Worm (Caenorhabditis elegans) whole organism, L1 larva: ENCODE results near the gene srlf-29.

ENCODE experiments used
- F16B12.6 ChIP-seq: fragments of 150-350 bp; optimal IDR thresholded peaks from 2 replicates; lab custom pipeline; 2014; ENCODE audit warnings: missing biosample characterization, missing genetic modification characterization
- aha-1 ChIP-seq: fragments of 150-350 bp; optimal IDR thresholded peaks from 2 replicates; lab custom pipeline; 2014; ENCODE audit warnings: missing biosample characterization, missing genetic modification characterization
- alr-1 ChIP-seq: fragments of 200-800 bp; sonication (Bioruptor generic); optimal IDR thresholded peaks from 2 replicates; lab custom pipeline; 2018; ENCODE audit warnings: borderline replicate concordance, mild to moderate bottlenecking, missing genetic modification characterization, missing compliant biosample characterization
- blmp-1 ChIP-seq: fragments of 150-350 bp; optimal IDR thresholded peaks from 2 replicates; lab custom pipeline; 2014; ENCODE audit warnings: missing biosample characterization, missing genetic modification characterization
- ceh-63 ChIP-seq: fragments of 200-800 bp; sonication (Bioruptor generic); optimal IDR thresholded peaks from 2 replicates; lab custom pipeline; 2018; ENCODE audit warnings: mild to moderate bottlenecking, missing genetic modification characterization, missing compliant biosample characterization
- ceh-8 ChIP-seq: fragments of 200-800 bp; sonication (Bioruptor generic); optimal IDR thresholded peaks from 2 replicates; lab custom pipeline; 2018; ENCODE audit warnings: mild to moderate bottlenecking, missing genetic modification characterization, moderate library complexity, missing compliant biosample characterization
- ceh-82 ChIP-seq, 3 experiments: fragments of 150-350 bp in 1 of 3; sonication (generic microtip) in 2 of 3; optimal IDR thresholded peaks; 2 replicates each; lab custom pipeline; 2014 to 2017; ENCODE audit warnings: missing biosample characterization in 3 of 3, missing genetic modification characterization in 3 of 3
- ceh-88 ChIP-seq: fragments of 200-800 bp; sonication (Bioruptor generic); IDR thresholded peaks from 2 replicates; pipeline ENCODE4 v1.3.6; 2022; ENCODE audit warnings: missing genetic modification characterization, missing compliant biosample characterization
- ceh-90 ChIP-seq: sonication (generic microtip); optimal IDR thresholded peaks from 2 replicates; lab custom pipeline; 2016; ENCODE audit warnings: missing genetic modification characterization, missing compliant biosample characterization
- efl-1 ChIP-seq, 4 experiments: fragments of 150-350 bp; optimal IDR thresholded peaks in 3 of 4; peaks in 1 of 4; 1 replicate in 1 of 4; 2 replicates in 3 of 4; lab custom pipeline; 2014; ENCODE audit warnings: missing biosample characterization in 2 of 4, missing genetic modification characterization in 2 of 4, missing genetic modification reagents in 2 of 4
- elt-2 ChIP-seq: sonication (generic microtip); optimal IDR thresholded peaks from 2 replicates; lab custom pipeline; 2016; ENCODE audit warnings: missing genetic modification characterization, mild to moderate bottlenecking, inconsistent platforms, missing compliant biosample characterization, missing genetic modification reagents
- elt-3 ChIP-seq, 6 experiments: fragments of 150-350 bp in 1 of 6; sonication (generic microtip); optimal IDR thresholded peaks; 2 replicates each; lab custom pipeline; 2017 to 2018; ENCODE audit warnings: missing biosample characterization in 6 of 6, missing genetic modification characterization in 6 of 6, inconsistent platforms in 1 of 6
- fkh-10 ChIP-seq: sonication (generic microtip); optimal IDR thresholded peaks from 2 replicates; lab custom pipeline; 2017; ENCODE audit warnings: missing biosample characterization, missing genetic modification reagents, missing genetic modification characterization
- fkh-4 ChIP-seq: sonication (generic microtip); optimal IDR thresholded peaks from 2 replicates; lab custom pipeline; 2016; ENCODE audit warnings: missing compliant biosample characterization, missing genetic modification characterization, borderline replicate concordance
- hlh-17 ChIP-seq: fragments of 200-800 bp; sonication (Bioruptor generic); optimal IDR thresholded peaks from 2 replicates; lab custom pipeline; 2018; ENCODE audit warnings: missing genetic modification characterization, mild to moderate bottlenecking, missing compliant biosample characterization, moderate library complexity, borderline replicate concordance
- hlh-4 ChIP-seq: sonication (generic microtip); optimal IDR thresholded peaks from 2 replicates; lab custom pipeline; 2016; ENCODE audit warnings: mild to moderate bottlenecking, missing genetic modification characterization, missing compliant biosample characterization
- irx-1 ChIP-seq: sonication (generic microtip); optimal IDR thresholded peaks from 2 replicates; lab custom pipeline; 2016; ENCODE audit warnings: missing genetic modification characterization, missing compliant biosample characterization
- isw-1 ChIP-seq: fragments of 200-800 bp; sonication (Bioruptor generic); IDR thresholded peaks from 2 replicates; pipeline ENCODE4 v1.3.6; 2022; ENCODE audit warnings: missing genetic modification characterization, missing compliant biosample characterization
- lin-13 ChIP-seq: fragments of 150-350 bp; optimal IDR thresholded peaks from 2 replicates; lab custom pipeline; 2014; ENCODE audit warnings: missing biosample characterization, missing genetic modification reagents, missing genetic modification characterization
- lin-14 ChIP-seq: fragments of 200-800 bp; sonication (Bioruptor generic); optimal IDR thresholded peaks from 2 replicates; lab custom pipeline; 2018; ENCODE audit warnings: mild to moderate bottlenecking, missing genetic modification characterization, moderate library complexity, missing compliant biosample characterization
- lin-15B ChIP-seq: fragments of 150-350 bp; sonication (generic microtip); optimal IDR thresholded peaks from 3 replicates; lab custom pipeline; 2014; ENCODE audit warnings: missing biosample characterization, missing genetic modification characterization
- lin-35 ChIP-seq, 2 experiments: fragments of 150-350 bp; optimal IDR thresholded peaks; 2 replicates each; lab custom pipeline; 2014; ENCODE audit warnings: missing biosample characterization in 2 of 2, missing genetic modification characterization in 2 of 2, missing genetic modification reagents in 2 of 2
- lsy-2 ChIP-seq, 2 experiments: fragments of 150-350 bp; optimal IDR thresholded peaks; 2 replicates each; lab custom pipeline; 2014; ENCODE audit warnings: missing biosample characterization in 2 of 2, missing genetic modification characterization in 2 of 2
- mef-2 ChIP-seq: fragments of 150-350 bp; optimal IDR thresholded peaks from 2 replicates; lab custom pipeline; 2014; ENCODE audit warnings: missing biosample characterization, missing genetic modification characterization
- nhr-11 ChIP-seq: fragments of 150-350 bp; optimal IDR thresholded peaks from 2 replicates; lab custom pipeline; 2014; ENCODE audit warnings: missing biosample characterization, missing genetic modification characterization
- nhr-12 ChIP-seq: sonication (generic microtip); optimal IDR thresholded peaks from 2 replicates; lab custom pipeline; 2017; ENCODE audit warnings: missing biosample characterization, missing genetic modification characterization
- nhr-20 ChIP-seq: sonication (generic microtip); optimal IDR thresholded peaks from 2 replicates; lab custom pipeline; 2016; ENCODE audit warnings: mild to moderate bottlenecking, missing genetic modification characterization, missing compliant biosample characterization
- nhr-47 ChIP-seq: sonication (generic microtip); optimal IDR thresholded peaks from 2 replicates; lab custom pipeline; 2016; ENCODE audit warnings: mild to moderate bottlenecking, missing genetic modification characterization, moderate library complexity, missing compliant biosample characterization
- nhr-84 ChIP-seq: sonication (generic microtip); optimal IDR thresholded peaks from 2 replicates; lab custom pipeline; 2017; ENCODE audit warnings: missing biosample characterization, missing genetic modification characterization
- nhr-90 ChIP-seq: sonication (generic microtip); optimal IDR thresholded peaks from 2 replicates; lab custom pipeline; 2016; ENCODE audit warnings: mild to moderate bottlenecking, missing genetic modification characterization, missing compliant biosample characterization; ENCODE audit not compliant: poor library complexity
- pag-3 ChIP-seq: sonication (generic microtip); optimal IDR thresholded peaks from 2 replicates; lab custom pipeline; 2017; ENCODE audit warnings: missing genetic modification characterization, mild to moderate bottlenecking, missing compliant biosample characterization, antibody characterized with exemption, borderline replicate concordance; ENCODE audit not compliant: insufficient read depth
- pax-3 ChIP-seq: fragments of 200-800 bp; sonication (Bioruptor generic); optimal IDR thresholded peaks from 2 replicates; lab custom pipeline; 2018; ENCODE audit warnings: mild to moderate bottlenecking, missing genetic modification characterization, moderate library complexity, missing compliant biosample characterization
- unc-30 ChIP-seq: sonication (generic microtip); optimal IDR thresholded peaks from 2 replicates; lab custom pipeline; 2017; ENCODE audit warnings: missing biosample characterization, missing genetic modification characterization
- unc-62 ChIP-seq: fragments of 150-350 bp; optimal IDR thresholded peaks from 2 replicates; lab custom pipeline; 2014; ENCODE audit warnings: missing biosample characterization, missing genetic modification reagents, missing genetic modification characterization
- unc-86 ChIP-seq: sonication (generic microtip); optimal IDR thresholded peaks from 2 replicates; lab custom pipeline; 2016; ENCODE audit warnings: missing genetic modification characterization, missing compliant biosample characterization
- xbp-1 ChIP-seq: sonication (generic microtip); optimal IDR thresholded peaks from 2 replicates; lab custom pipeline; 2016; ENCODE audit warnings: missing genetic modification characterization, missing compliant biosample characterization
- ztf-4 ChIP-seq: fragments of 150-350 bp; optimal IDR thresholded peaks from 2 replicates; lab custom pipeline; 2014; ENCODE audit warnings: missing biosample characterization, missing genetic modification characterization

srlf-29 gene

DNA sequence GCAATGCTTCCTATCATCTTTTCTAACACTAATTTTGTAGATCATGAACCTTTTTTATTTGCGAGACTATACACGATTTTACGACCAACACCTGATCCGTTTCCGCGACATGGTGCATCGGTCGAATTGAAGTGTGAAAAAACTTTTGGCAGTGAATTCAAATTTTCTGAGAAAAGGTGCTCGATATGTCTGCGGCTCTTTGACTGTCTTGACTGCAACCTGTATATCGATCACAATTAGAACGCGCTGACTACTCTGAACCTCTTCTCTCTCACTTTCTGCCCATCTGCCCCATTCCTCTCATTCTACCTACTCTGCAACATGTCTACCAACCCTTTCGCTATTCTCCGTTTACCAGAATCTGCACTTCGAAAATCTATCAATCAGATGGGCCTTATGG, 16.1 kb downstream of the srlf-29 start, which contains the start of gene fbxb-26:
fbxb-26 (plus strand) TSS at position 301 of the 400 bp plus-strand sequence.
- no peak for TF ChIP-seq ceh-88 (GFP tag; lab: Robert Waterston, UW)
- TF ChIP-seq fkh-4, result no peak
- no peak for TF ChIP-seq nhr-84 (tag; lab: Kevin White, UChicago)
- TF ChIP-seq irx-1 (tag; lab: Kevin White, UChicago), result no peak
- TF ChIP-seq unc-86, result no peak
- TF ChIP-seq nhr-11 (tag; lab: Kevin White, UChicago), result no peak
- no peak for TF ChIP-seq ztf-4 (tag; lab: Kevin White, UChicago)
- no peak for TF ChIP-seq nhr-20 (tag; lab: Kevin White, UChicago)
- TF ChIP-seq mef-2 (tag; lab: Kevin White, UChicago), result no peak
- TF ChIP-seq ceh-90 (tag; lab: Kevin White, UChicago), result no peak
- TF ChIP-seq nhr-90 (tag; lab: Kevin White, UChicago), result no peak
- no peak for TF ChIP-seq hlh-17 (GFP tag; lab: Kevin White, UChicago)
- TF ChIP-seq lsy-2 (tag; optimal IDR thresholded peaks at IDR 0.05; lab: Kevin White, UChicago), result no peak
- no peak for TF ChIP-seq aha-1 (tag; lab: Kevin White, UChicago)
- no peak for TF ChIP-seq hlh-4 (tag; lab: Kevin White, UChicago)
- no peak for TF ChIP-seq lin-35 (GFP tag; optimal IDR thresholded peaks at IDR 0.05; lab: Kevin White, UChicago)
- no peak for TF ChIP-seq xbp-1
- no peak for TF ChIP-seq isw-1
- no peak for TF ChIP-seq pag-3 (tag; lab: Kevin White, UChicago)

DNA sequence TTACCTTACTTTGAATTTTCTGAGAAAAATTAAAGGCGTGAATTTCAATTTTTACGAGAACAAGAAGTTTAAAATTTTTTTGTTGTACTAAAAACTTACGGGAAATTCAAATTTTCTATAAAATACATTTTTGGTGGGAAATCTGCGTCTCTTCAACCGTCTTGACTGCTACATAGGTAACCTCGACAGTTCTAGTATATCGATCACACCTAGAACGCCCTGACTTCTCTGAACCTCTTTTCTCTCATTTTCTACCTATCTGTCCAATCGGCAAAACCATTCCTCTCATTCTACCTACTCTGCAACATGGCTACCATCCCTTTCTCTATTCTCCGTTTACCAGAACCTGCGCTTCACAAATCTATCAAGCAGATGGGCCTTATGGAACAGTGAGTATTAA, 17.6 kb downstream of the srlf-29 start, which contains the start of gene fbxb-25:
fbxb-25 (plus strand) TSS at position 301 of the 400 bp plus-strand sequence.
- TF ChIP-seq fkh-10 (GFP tag; lab: Kevin White, UChicago), result no peak
- no peak for TF ChIP-seq lin-14 (GFP tag; lab: Kevin White, UChicago)
- no peak for TF ChIP-seq ztf-4 (tag; lab: Kevin White, UChicago)
- no peak for TF ChIP-seq pax-3 (tag; lab: Kevin White, UChicago)
- no peak for TF ChIP-seq irx-1 (tag; lab: Kevin White, UChicago)
- no peak for TF ChIP-seq ceh-90 (tag; lab: Kevin White, UChicago)
- TF ChIP-seq, all 84 proteins: peak for 0

DNA sequence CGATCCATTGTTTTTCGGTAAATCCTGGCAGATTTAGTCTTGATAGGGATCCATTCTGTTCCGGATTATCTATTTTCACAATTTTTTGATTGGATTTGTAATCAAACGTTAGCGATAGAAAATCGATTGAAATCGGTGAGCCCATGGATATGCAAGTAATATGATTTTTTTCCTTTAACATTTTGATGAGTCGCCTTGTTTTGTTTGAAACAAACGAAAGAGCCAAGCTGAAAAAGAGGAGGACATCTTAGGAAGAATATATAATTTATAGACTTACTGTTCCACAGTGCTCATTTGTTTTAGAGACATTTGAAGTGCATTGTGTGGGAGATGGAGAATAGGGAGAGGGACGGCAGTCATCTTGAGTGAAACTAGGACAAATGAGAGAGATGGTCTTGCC, 22.7 kb downstream of the srlf-29 start, which contains the start of the genes fbxb-18 and fbxb-19:
fbxb-18 (minus strand) TSS at position 101 of the 400 bp plus-strand sequence.
fbxb-19 (minus strand) TSS at position 369 of the 400 bp plus-strand sequence.
- TF ChIP-seq mef-2 (tag; lab: Kevin White, UChicago), result no peak
- no peak for TF ChIP-seq nhr-84 (tag; lab: Kevin White, UChicago)
- TF ChIP-seq lin-14 (GFP tag; lab: Kevin White, UChicago), result no peak
- TF ChIP-seq alr-1 (tag; lab: Kevin White, UChicago), result no peak
- no peak for TF ChIP-seq nhr-47 (tag; lab: Kevin White, UChicago)
- no peak for TF ChIP-seq efl-1 (optimal IDR thresholded peaks at IDR 0.05; lab: Kevin White, UChicago)
- TF ChIP-seq efl-1 (GFP tag; optimal IDR thresholded peaks at IDR 0.05 in 1 of 2; lab: Kevin White, UChicago), result no peak
- no peak for TF ChIP-seq unc-30
- no peak for TF ChIP-seq elt-2 (tag; lab: Kevin White, UChicago)
- TF ChIP-seq nhr-12 (tag; lab: Kevin White, UChicago), result no peak
- TF ChIP-seq F16B12.6, result no peak
- TF ChIP-seq lsy-2 (tag; optimal IDR thresholded peaks at IDR 0.05; lab: Kevin White, UChicago), result no peak
- no peak for TF ChIP-seq fkh-4
- no peak for TF ChIP-seq lin-13 (GFP tag; lab: Kevin White, UChicago)
- TF ChIP-seq lin-15B (tag; lab: Kevin White, UChicago), result no peak
- no peak for TF ChIP-seq ceh-8 (GFP tag; lab: Kevin White, UChicago)
- TF ChIP-seq, all 84 proteins: peak for 0

DNA sequence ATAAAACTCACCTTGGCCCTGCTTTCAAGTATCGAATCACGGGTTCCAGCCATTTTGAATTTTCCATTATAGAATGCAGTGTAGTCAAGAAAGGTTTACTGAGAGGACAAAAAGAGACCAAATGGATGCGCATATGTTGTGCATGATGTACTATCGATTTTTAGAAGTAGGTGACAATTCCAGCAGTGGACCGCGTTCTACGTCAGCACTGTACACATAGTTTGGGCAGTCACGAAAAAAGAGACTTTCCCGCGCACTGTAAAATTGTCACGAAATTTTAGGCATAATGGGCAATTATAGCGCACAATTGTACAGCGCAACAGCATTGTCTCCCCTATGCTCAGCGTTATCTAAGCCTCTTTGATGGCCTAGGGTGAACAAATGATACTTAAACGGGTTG, 24.9 kb downstream of the srlf-29 start, which contains the start of gene fbxc-22:
fbxc-22 (minus strand) TSS at position 101 of the 400 bp plus-strand sequence.
- no peak for TF ChIP-seq unc-62
- TF ChIP-seq unc-30, result no peak
- no peak for TF ChIP-seq ceh-63 (GFP tag; lab: Kevin White, UChicago)
- no peak for TF ChIP-seq elt-3 (tag; optimal IDR thresholded peaks at IDR 0.05; lab: Kevin White, UChicago)
- TF ChIP-seq lin-35 (GFP tag; optimal IDR thresholded peaks at IDR 0.05; lab: Kevin White, UChicago), result no peak
- TF ChIP-seq ceh-82 (tag; optimal IDR thresholded peaks at IDR 0.05; lab: Kevin White, UChicago), result no peak
- no peak for TF ChIP-seq blmp-1 (tag; lab: Kevin White, UChicago)
- no peak for TF ChIP-seq alr-1 (tag; lab: Kevin White, UChicago)
